Fruit fly (Drosophila melanogaster) whole organism, embryonic: ENCODE measurements around the gene CG33235.

Experiments
- ATbp ChIP-seq: fragments of 200-800 bp; sonication (Bioruptor generic); optimal IDR thresholded peaks from 2 replicates; lab custom pipeline; 2017; ENCODE audit warnings: missing biosample characterization, mild to moderate bottlenecking, missing genetic modification characterization, missing genetic modification reagents
- Antp ChIP-seq: fragments of 200-800 bp; sonication (Bioruptor generic); optimal IDR thresholded peaks from 3 replicates; lab custom pipeline; 2016; ENCODE audit warnings: missing biosample characterization, missing genetic modification characterization
- CG10654 ChIP-seq: fragments of 200-800 bp; sonication (Bioruptor generic); optimal IDR thresholded peaks from 2 replicates; lab custom pipeline; 2016; ENCODE audit warnings: missing biosample characterization, missing genetic modification characterization
- CG12659 ChIP-seq: fragments of 200-800 bp; sonication (Bioruptor generic); optimal IDR thresholded peaks from 3 replicates; lab custom pipeline; 2017; ENCODE audit warnings: mild to moderate bottlenecking, missing biosample characterization, missing genetic modification reagents, missing genetic modification characterization
- CG17829 ChIP-seq: fragments of 200-800 bp; optimal IDR thresholded peaks from 2 replicates; lab custom pipeline; 2019; ENCODE audit warnings: missing biosample characterization, mild to moderate bottlenecking, missing genetic modification characterization, moderate library complexity
- CG1792 ChIP-seq: fragments of 200-800 bp; sonication (Bioruptor generic); optimal IDR thresholded peaks from 2 replicates; lab custom pipeline; 2016; ENCODE audit warnings: missing biosample characterization, missing genetic modification characterization
- CG18262 ChIP-seq: fragments of 200-800 bp; optimal IDR thresholded peaks from 3 replicates; lab custom pipeline; 2019; ENCODE audit warnings: missing biosample characterization, mild to moderate bottlenecking, missing genetic modification characterization, moderate library complexity
- CG18619 ChIP-seq: fragments of 200-800 bp; sonication (Bioruptor generic); optimal IDR thresholded peaks from 3 replicates; lab custom pipeline; 2017; ENCODE audit warnings: missing biosample characterization, mild to moderate bottlenecking, missing genetic modification characterization
- CG2199 ChIP-seq: fragments of 200-800 bp; sonication (Bioruptor generic); IDR thresholded peaks from 3 replicates; pipeline ENCODE4 v1.3.6; 2022; ENCODE audit warnings: missing biosample characterization, missing genetic modification characterization
- CG32767 ChIP-seq: fragments of 200-800 bp; sonication (Bioruptor generic); IDR thresholded peaks from 2 replicates; pipeline ENCODE4 v1.3.6; 2022; ENCODE audit warnings: missing biosample characterization, missing genetic modification characterization
- CG33213 ChIP-seq: fragments of 200-800 bp; sonication (Bioruptor generic); optimal IDR thresholded peaks from 3 replicates; lab custom pipeline; 2016; ENCODE audit warnings: missing biosample characterization, missing genetic modification characterization
- CG3995 ChIP-seq: fragments of 200-800 bp; sonication (Bioruptor generic); optimal IDR thresholded peaks from 3 replicates; lab custom pipeline; 2016; ENCODE audit warnings: missing biosample characterization, missing genetic modification characterization
- CG6689 ChIP-seq: fragments of 200-800 bp; sonication (Bioruptor generic); IDR thresholded peaks from 2 replicates; pipeline ENCODE4 v1.3.6; 2022; ENCODE audit warnings: missing biosample characterization, missing genetic modification characterization
- CG7271 ChIP-seq: fragments of 200-800 bp; sonication (Bioruptor generic); optimal IDR thresholded peaks from 2 replicates; lab custom pipeline; 2018; ENCODE audit warnings: missing biosample characterization, mild to moderate bottlenecking, missing genetic modification characterization, moderate library complexity
- CG7745 ChIP-seq: fragments of 200-800 bp; sonication (Bioruptor generic); optimal IDR thresholded peaks from 2 replicates; lab custom pipeline; 2018; ENCODE audit warnings: missing biosample characterization, mild to moderate bottlenecking, missing genetic modification characterization, moderate library complexity
- CG7928 ChIP-seq: fragments of 200-800 bp; sonication (Bioruptor generic); optimal IDR thresholded peaks from 2 replicates; lab custom pipeline; 2017; ENCODE audit warnings: missing biosample characterization, mild to moderate bottlenecking, missing genetic modification characterization
- CG8478 ChIP-seq: fragments of >200 bp; optimal IDR thresholded peaks from 2 replicates; lab custom pipeline; 2018
- CG8765 ChIP-seq: fragments of 200-800 bp; sonication (Bioruptor generic); IDR thresholded peaks from 2 replicates; pipeline ENCODE4 v1.3.6; 2022; ENCODE audit warnings: missing biosample characterization, missing genetic modification characterization
- CG9215 ChIP-seq: fragments of 200-800 bp; sonication (Bioruptor generic); IDR thresholded peaks from 2 replicates; pipeline ENCODE4 v1.3.6; 2022; ENCODE audit warnings: missing biosample characterization, missing genetic modification characterization
- CHES-1-like ChIP-seq: fragments of 200-800 bp; sonication (Bioruptor generic); optimal IDR thresholded peaks from 2 replicates; lab custom pipeline; 2016; ENCODE audit warnings: missing biosample characterization, missing genetic modification characterization
- CrebB ChIP-seq: fragments of 200-800 bp; sonication (Bioruptor generic); optimal IDR thresholded peaks from 3 replicates; lab custom pipeline; 2018; ENCODE audit warnings: missing biosample characterization, mild to moderate bottlenecking, missing genetic modification characterization
- Dref ChIP-seq: fragments of 200-800 bp; sonication (Bioruptor generic); IDR thresholded peaks from 2 replicates; pipeline ENCODE4 v1.3.6; 2022; ENCODE audit warnings: missing biosample characterization, missing genetic modification characterization
- Ets65A ChIP-seq: fragments of 200-800 bp; sonication (Bioruptor generic); peaks from one replicate; lab custom pipeline; 2016; ENCODE audit warnings: missing biosample characterization, missing genetic modification characterization
- Ets97D ChIP-seq: fragments of 200-800 bp; sonication (Bioruptor generic); optimal IDR thresholded peaks from 3 replicates; lab custom pipeline; 2016; ENCODE audit warnings: missing biosample characterization, missing genetic modification characterization
- GATAe ChIP-seq: fragments of 200-800 bp; sonication (Bioruptor generic); conservative IDR thresholded peaks from 2 replicates; pipeline ENCODE4 v1.3.6; 2022; ENCODE audit warnings: missing biosample characterization, missing genetic modification characterization
- Kr ChIP-seq: fragments of 200-800 bp; sonication (Bioruptor generic); optimal IDR thresholded peaks from 2 replicates; lab custom pipeline; 2017; ENCODE audit warnings: missing biosample characterization, mild to moderate bottlenecking, missing genetic modification characterization
- Lim3 ChIP-seq: fragments of 200-800 bp; sonication (Bioruptor generic); IDR thresholded peaks from 2 replicates; pipeline ENCODE4 v1.3.6; 2022; ENCODE audit warnings: missing biosample characterization, missing genetic modification characterization
- MBD-R2 ChIP-seq: fragments of 200-800 bp; sonication (Bioruptor generic); IDR thresholded peaks from 2 replicates; pipeline ENCODE4 v1.3.6; 2022; ENCODE audit warnings: missing biosample characterization, missing genetic modification characterization
- Neu2 ChIP-seq: fragments of 200-800 bp; sonication (Bioruptor generic); optimal IDR thresholded peaks from 3 replicates; lab custom pipeline; 2016; ENCODE audit warnings: missing biosample characterization, missing genetic modification characterization, borderline replicate concordance
- Nf-YB ChIP-seq: fragments of 200-800 bp; sonication (Bioruptor generic); optimal IDR thresholded peaks from 3 replicates; lab custom pipeline; 2019; ENCODE audit warnings: missing biosample characterization, mild to moderate bottlenecking, missing genetic modification characterization, moderate library complexity
- NfI ChIP-seq: fragments of 200-800 bp; sonication (Bioruptor generic); optimal IDR thresholded peaks from 3 replicates; lab custom pipeline; 2018; ENCODE audit warnings: missing biosample characterization, mild to moderate bottlenecking, missing genetic modification characterization, moderate library complexity
- Opbp ChIP-seq: fragments of 200-800 bp; sonication (Bioruptor generic); IDR thresholded peaks from 3 replicates; pipeline ENCODE4 v1.3.6; 2022; ENCODE audit warnings: missing biosample characterization, missing genetic modification characterization; ENCODE audit not compliant: partially characterized antibody
- Sox102F ChIP-seq: fragments of 200-800 bp; sonication (Bioruptor generic); optimal IDR thresholded peaks from 2 replicates; lab custom pipeline; 2018; ENCODE audit warnings: missing biosample characterization, mild to moderate bottlenecking, missing genetic modification characterization, moderate library complexity
- Usf ChIP-seq: fragments of 200-800 bp; sonication (Bioruptor generic); optimal IDR thresholded peaks from 2 replicates; lab custom pipeline; 2017; ENCODE audit warnings: missing genotype, missing biosample characterization, missing genetic modification characterization
- bigmax ChIP-seq: fragments of 200-800 bp; sonication (Bioruptor generic); optimal IDR thresholded peaks from 2 replicates; lab custom pipeline; 2018; ENCODE audit warnings: missing biosample characterization, mild to moderate bottlenecking, missing genetic modification characterization
- cato ChIP-seq: fragments of 200-800 bp; sonication (Bioruptor generic); optimal IDR thresholded peaks from 2 replicates; lab custom pipeline; 2016; ENCODE audit warnings: missing biosample characterization, missing genetic modification characterization, borderline replicate concordance
- ci ChIP-seq: fragments of 200-800 bp; sonication (Bioruptor generic); IDR thresholded peaks from 3 replicates; pipeline ENCODE4 v1.3.6; 2022; ENCODE audit warnings: missing biosample characterization, missing genetic modification characterization
- dmrt11E ChIP-seq: fragments of 200-800 bp; sonication (Bioruptor generic); optimal IDR thresholded peaks from 3 replicates; lab custom pipeline; 2018; ENCODE audit warnings: missing biosample characterization, mild to moderate bottlenecking, missing genetic modification characterization, moderate library complexity
- dmrt99B ChIP-seq: fragments of 200-800 bp; sonication (Bioruptor generic); optimal IDR thresholded peaks from 2 replicates; lab custom pipeline; 2018; ENCODE audit warnings: missing biosample characterization, mild to moderate bottlenecking, missing genetic modification characterization, moderate library complexity
- emc ChIP-seq: fragments of 200-800 bp; sonication (Bioruptor generic); optimal IDR thresholded peaks from 2 replicates; lab custom pipeline; 2016; ENCODE audit warnings: missing biosample characterization, missing genetic modification characterization
- insv ChIP-seq, 2 experiments: fragments of 200-800 bp; sonication (Bioruptor generic); optimal IDR thresholded peaks; 3 replicates each; lab custom pipeline; 2016 to 2018; ENCODE audit warnings: missing biosample characterization in 2 of 2, missing genetic modification characterization in 2 of 2
- knrl ChIP-seq: fragments of 200-800 bp; sonication (Bioruptor generic); IDR thresholded peaks from 3 replicates; pipeline ENCODE4 v1.3.6; 2022; ENCODE audit warnings: missing biosample characterization, missing genetic modification characterization; ENCODE audit not compliant: partially characterized antibody
- nerfin-1 ChIP-seq: fragments of 200-800 bp; sonication (Bioruptor generic); optimal IDR thresholded peaks from 3 replicates; lab custom pipeline; 2019; ENCODE audit warnings: missing biosample characterization, mild to moderate bottlenecking, missing genetic modification characterization, moderate library complexity
- schlank ChIP-seq: fragments of 200-800 bp; sonication (Bioruptor generic); optimal IDR thresholded peaks from 2 replicates; lab custom pipeline; 2018; ENCODE audit warnings: missing biosample characterization, mild to moderate bottlenecking, missing genetic modification characterization
- sd ChIP-seq: fragments of 200-800 bp; sonication (Bioruptor generic); optimal IDR thresholded peaks from 3 replicates; lab custom pipeline; 2018; ENCODE audit warnings: missing biosample characterization, mild to moderate bottlenecking, missing genetic modification characterization, moderate library complexity
- sima ChIP-seq: fragments of 200-800 bp; sonication (Bioruptor generic); optimal IDR thresholded peaks from 2 replicates; lab custom pipeline; 2016; ENCODE audit warnings: missing biosample characterization, missing genetic modification characterization
- sisA ChIP-seq: fragments of 200-800 bp; sonication (Bioruptor generic); IDR thresholded peaks from 2 replicates; pipeline ENCODE4 v1.3.6; 2022; ENCODE audit warnings: missing biosample characterization, missing genetic modification characterization
- stwl ChIP-seq: fragments of 200-800 bp; sonication (Bioruptor generic); optimal IDR thresholded peaks from 3 replicates; lab custom pipeline; 2018; ENCODE audit warnings: missing biosample characterization, mild to moderate bottlenecking, missing genetic modification characterization, moderate library complexity
- tna ChIP-seq: fragments of 200-800 bp; sonication (Bioruptor generic); IDR thresholded peaks from 2 replicates; pipeline ENCODE4 v1.3.6; 2022; ENCODE audit warnings: missing biosample characterization, missing genetic modification characterization; ENCODE audit not compliant: partially characterized antibody
- tx ChIP-seq: fragments of 200-800 bp; sonication (Bioruptor generic); optimal IDR thresholded peaks from 2 replicates; lab custom pipeline; 2016; ENCODE audit warnings: missing biosample characterization, missing genetic modification characterization

Gene CG33235

DNA sequence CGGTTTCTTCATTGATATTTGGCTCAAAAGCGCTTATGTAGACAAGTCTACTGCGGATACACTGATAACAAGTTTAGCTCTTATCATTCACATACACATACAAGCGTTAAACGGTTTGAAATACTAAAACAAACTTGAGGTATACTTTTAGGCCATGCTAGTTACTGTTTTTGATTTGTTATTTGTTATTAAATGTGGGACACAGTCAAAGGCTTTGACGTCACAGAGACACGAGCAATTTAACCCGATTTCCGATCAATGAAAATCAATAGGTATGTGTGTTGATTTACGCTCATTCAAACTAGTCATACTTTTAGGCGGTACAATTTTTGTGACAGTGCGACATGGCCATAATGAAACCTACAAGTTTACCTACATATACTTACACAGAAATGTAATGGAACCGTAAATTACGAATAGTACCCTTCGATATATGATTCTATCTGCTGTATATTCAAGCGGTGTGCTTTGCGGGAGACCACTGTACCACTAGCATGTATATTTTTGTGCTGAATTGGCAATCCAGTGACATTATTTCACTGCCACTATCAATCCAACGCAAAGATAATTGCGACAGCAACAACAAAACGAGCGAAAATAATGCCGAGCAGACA lies 44.5 kb downstream of the CG33235 start (continued):
- TF ChIP-seq Ets65A (GFP tag; lab: Kevin White, UChicago) = peak; percentile 95
- TF ChIP-seq Opbp (GFP tag; lab: Robert Waterston, UW) = no peak
- TF ChIP-seq CG7928 (GFP tag; lab: Kevin White, UChicago) = peak; percentile 56
- peak; percentile 65 for TF ChIP-seq GATAe (GFP tag; lab: Robert Waterston, UW)
- TF ChIP-seq CG7271 (tag; lab: Kevin White, UChicago) = no peak
- TF ChIP-seq Sox102F = peak; percentile 65
- peak; percentile 86 for TF ChIP-seq CG9215 (GFP tag; lab: Robert Waterston, UW)
- no peak for TF ChIP-seq Neu2
- peak; percentile 82 for TF ChIP-seq NfI
- peak; percentile 78 for TF ChIP-seq CG18619 (GFP tag; lab: Kevin White, UChicago)
- TF ChIP-seq CG8478 = no peak
- TF ChIP-seq MBD-R2 (GFP tag; lab: Robert Waterston, UW) = peak; percentile 62; the same call in 1 of the 2 replicates
- peak; percentile 77 for TF ChIP-seq CG1792
- TF ChIP-seq Dref (GFP tag; lab: Robert Waterston, UW) = no peak
- TF ChIP-seq ATbp = peak; percentile 30
- TF ChIP-seq CG18262 = peak; percentile 49
- peak; percentile 68 for TF ChIP-seq dmrt99B (tag; lab: Kevin White, UChicago)
- TF ChIP-seq CG10654 (GFP tag; lab: Kevin White, UChicago) = peak; percentile 70
- TF ChIP-seq Ets97D (GFP tag; lab: Kevin White, UChicago) = peak; percentile 38
- peak; percentile 71 for TF ChIP-seq CrebB (tag; lab: Kevin White, UChicago)
- no peak for TF ChIP-seq stwl (tag; lab: Kevin White, UChicago)
- TF ChIP-seq Antp (GFP tag; lab: Kevin White, UChicago) = peak; percentile 53
- TF ChIP-seq Lim3 = no peak
- no peak for TF ChIP-seq sima
- peak; percentile 48; the same call in 1 of the 2 replicates for TF ChIP-seq CG8765 (GFP tag; lab: Robert Waterston, UW)
- no peak for TF ChIP-seq tna (GFP tag; lab: Robert Waterston, UW)
- TF ChIP-seq CG33213 (GFP tag; lab: Kevin White, UChicago) = peak; percentile 50
- TF ChIP-seq insv (GFP tag; optimal IDR thresholded peaks at IDR 0.05; lab: Kevin White, UChicago) = no peak
- no peak for TF ChIP-seq knrl (GFP tag; lab: Robert Waterston, UW)
- peak; percentile 77 for TF ChIP-seq sisA (GFP tag; lab: Robert Waterston, UW)
- TF ChIP-seq sd (tag; lab: Kevin White, UChicago) = peak; percentile 58
- TF ChIP-seq CG2199 = no peak
- no peak for TF ChIP-seq CG7745
- TF ChIP-seq CG17829 (tag; lab: Kevin White, UChicago) = peak; percentile 2
- TF ChIP-seq CG32767 (GFP tag; lab: Robert Waterston, UW) = 0 out of 2 replicates have a peak, but pooled peaks have one; percentile 32
- peak; percentile 78 for TF ChIP-seq ci
- TF ChIP-seq CG3995 (GFP tag; lab: Kevin White, UChicago) = peak; percentile 89
- TF ChIP-seq Usf (GFP tag; lab: Kevin White, UChicago) = peak; percentile 73
- TF ChIP-seq tx = peak; percentile 75
- no peak for TF ChIP-seq Kr (GFP tag; lab: Kevin White, UChicago)
- TF ChIP-seq nerfin-1 = no peak
- TF ChIP-seq CG12659 (GFP tag; lab: Kevin White, UChicago) = peak; percentile 84
- peak; percentile 2 for TF ChIP-seq Nf-YB (GFP tag; lab: Kevin White, UChicago)
- no peak for TF ChIP-seq dmrt11E (tag; lab: Kevin White, UChicago)
- TF ChIP-seq CHES-1-like = peak; percentile 79
- peak; percentile 81 for TF ChIP-seq emc (GFP tag; lab: Kevin White, UChicago)
- TF ChIP-seq CG6689 = peak; percentile 62
- no peak for TF ChIP-seq cato (GFP tag; lab: Kevin White, UChicago)
- peak; percentile 90 for TF ChIP-seq schlank
- TF ChIP-seq bigmax = no peak
